Fruit fly (Drosophila melanogaster): Measurements from ENCODE around the gene CG11357.

CG11357 gene

dm6 chr3L:4541573-4542371 lies at the start of gene CG11357 (continued):
- TF ChIP-seq insv (GFP tag; optimal IDR thresholded peaks at IDR 0.05) = peak in 1 of 2 experiments; percentile 81
- peak; percentile 86 for TF ChIP-seq Dad (GFP tag; optimal IDR thresholded peaks at IDR 0.05)
- peak; percentile 97 for TF ChIP-seq sd (tag; optimal IDR thresholded peaks at IDR 0.05)
- TF ChIP-seq CG10565 (GFP tag; optimal IDR thresholded peaks at IDR 0.05) = peak; percentile 63
- TF ChIP-seq Hand (GFP tag; optimal IDR thresholded peaks at IDR 0.05) = peak; percentile 98
- peak; percentile 96 for TF ChIP-seq CG10267 (tag; optimal IDR thresholded peaks at IDR 0.05)
- peak; percentile 97 for TF ChIP-seq CG6813 (GFP tag; optimal IDR thresholded peaks at IDR 0.05)
- TF ChIP-seq tx (GFP tag; optimal IDR thresholded peaks at IDR 0.05) = peak; percentile 64
- peak; percentile 99 for TF ChIP-seq Sox102F (GFP tag; optimal IDR thresholded peaks at IDR 0.05)
- peak; percentile 84 for TF ChIP-seq chinmo (GFP tag; IDR thresholded peaks at IDR 0.05; ENCODE audit: partially characterized antibody)
- TF ChIP-seq CG14441 (GFP tag; IDR thresholded peaks at IDR 0.05) = peak; percentile 99
- TF ChIP-seq Usf (GFP tag; optimal IDR thresholded peaks at IDR 0.05) = peak; percentile 95
- peak; percentile 56 for TF ChIP-seq CTCF (GFP tag; optimal IDR thresholded peaks at IDR 0.05)
- no peak for TF ChIP-seq CG14965 (GFP tag; optimal IDR thresholded peaks at IDR 0.05; ENCODE audit: borderline replicate concordance)
- TF ChIP-seq Dip3 (GFP tag; optimal IDR thresholded peaks at IDR 0.05) = peak; percentile 79
- TF ChIP-seq Kr (GFP tag; optimal IDR thresholded peaks at IDR 0.05) = no peak
- peak; percentile 90 for TF ChIP-seq E2f2 (GFP tag; IDR thresholded peaks at IDR 0.05)
- TF ChIP-seq CG17361 (GFP tag; IDR thresholded peaks at IDR 0.05) = peak; percentile 98
- TF ChIP-seq Gsc (GFP tag; IDR thresholded peaks at IDR 0.05) = peak; percentile 93
- peak; percentile 96 for TF ChIP-seq dati (GFP tag; IDR thresholded peaks at IDR 0.05)
- TF ChIP-seq ems (GFP tag; optimal IDR thresholded peaks at IDR 0.05) = peak; percentile 85
- peak; percentile 98 for TF ChIP-seq CrebB (tag; optimal IDR thresholded peaks at IDR 0.05)
- TF ChIP-seq D19A (tag; optimal IDR thresholded peaks at IDR 0.05) = peak; percentile 97
- TF ChIP-seq crp (GFP tag; optimal IDR thresholded peaks at IDR 0.05) = peak in 1 of 2 experiments; percentile 53
- TF ChIP-seq CHES-1-like (GFP tag; optimal IDR thresholded peaks at IDR 0.05) = peak; percentile 88
- peak; percentile 97 to 99 for TF ChIP-seq bsh (GFP tag; optimal IDR thresholded peaks at IDR 0.05)
- TF ChIP-seq Bgb (GFP tag; IDR thresholded peaks at IDR 0.05; ENCODE audit: partially characterized antibody) = peak; percentile 91
- peak; percentile 99 for TF ChIP-seq grau (tag; optimal IDR thresholded peaks at IDR 0.05)
- TF ChIP-seq yki (optimal IDR thresholded peaks at IDR 0.05) = peak; percentile 38
- peak; percentile 79 for TF ChIP-seq CG7786 (GFP tag; optimal IDR thresholded peaks at IDR 0.05)
- peak; percentile 88 for TF ChIP-seq sens-2 (GFP tag; IDR thresholded peaks at IDR 0.05)
- TF ChIP-seq crc (GFP tag; optimal IDR thresholded peaks at IDR 0.05) = peak; percentile 76
- TF ChIP-seq CG31224 (GFP tag; IDR thresholded peaks at IDR 0.05) = peak; percentile 97
- peak; percentile 86 for TF ChIP-seq bbx (GFP tag; IDR thresholded peaks at IDR 0.05; ENCODE audit: partially characterized antibody)
- TF ChIP-seq her (GFP tag; optimal IDR thresholded peaks at IDR 0.05) = peak; percentile 77
- TF ChIP-seq CG17186 (GFP tag; optimal IDR thresholded peaks at IDR 0.05) = peak; percentile 71
- no peak for TF ChIP-seq HLHmδ (GFP tag; optimal IDR thresholded peaks at IDR 0.05)
- peak; percentile 89 for TF ChIP-seq bab2 (GFP tag; optimal IDR thresholded peaks at IDR 0.05)
- no peak for TF ChIP-seq h (optimal IDR thresholded peaks at IDR 0.05)
- TF ChIP-seq CG7839 (tag; optimal IDR thresholded peaks at IDR 0.05) = peak; percentile 99
- peak; percentile 91 for TF ChIP-seq Opbp (GFP tag; IDR thresholded peaks at IDR 0.05; ENCODE audit: partially characterized antibody)
- TF ChIP-seq ap (GFP tag; IDR thresholded peaks at IDR 0.05) = peak; percentile 98
- TF ChIP-seq bowl (GFP tag; IDR thresholded peaks at IDR 0.05) = peak; percentile 97
- peak; percentile 71 for TF ChIP-seq CG12769 (tag; optimal IDR thresholded peaks at IDR 0.05)
- TF ChIP-seq TFAM (GFP tag; optimal IDR thresholded peaks at IDR 0.05) = peak; percentile 54
- peak; percentile 97 for TF ChIP-seq Abd-B (GFP tag; optimal IDR thresholded peaks at IDR 0.05)
- peak; percentile 98 for TF ChIP-seq CG11456 (GFP tag; IDR thresholded peaks at IDR 0.05)
- peak; percentile 98 for TF ChIP-seq Meics (GFP tag; optimal IDR thresholded peaks at IDR 0.05)
- TF ChIP-seq zen2 (GFP tag; IDR thresholded peaks at IDR 0.05; ENCODE audit: partially characterized antibody) = peak; percentile 69

All from whole organism, embryonic.